Fruit fly (Drosophila melanogaster) whole organism, embryonic: ENCODE measurements around the gene RabX4.

Source experiments
- Atf3 ChIP-seq: fragments of 200-800 bp; sonication (Bioruptor generic); optimal IDR thresholded peaks from 3 replicates; lab custom pipeline; 2016; ENCODE audit warnings: missing biosample characterization, missing genetic modification characterization
- CG10147 ChIP-seq: fragments of 200-800 bp; sonication (Bioruptor generic); optimal IDR thresholded peaks from 2 replicates; lab custom pipeline; 2019; ENCODE audit warnings: missing biosample characterization, mild to moderate bottlenecking, missing genetic modification characterization, moderate library complexity
- CG10274 ChIP-seq: fragments of 200-800 bp; sonication (Bioruptor generic); optimal IDR thresholded peaks from 3 replicates; lab custom pipeline; 2017; ENCODE audit warnings: missing biosample characterization, mild to moderate bottlenecking, missing genetic modification characterization
- CG10543 ChIP-seq: fragments of 200-800 bp; sonication (Bioruptor generic); optimal IDR thresholded peaks from 3 replicates; lab custom pipeline; 2017; ENCODE audit warnings: missing biosample characterization, mild to moderate bottlenecking, missing genetic modification characterization, moderate library complexity
- CG12219 ChIP-seq: fragments of 200-800 bp; sonication (Bioruptor generic); optimal IDR thresholded peaks from 3 replicates; lab custom pipeline; 2018; ENCODE audit warnings: missing biosample characterization, mild to moderate bottlenecking, missing genetic modification characterization
- CG12744 ChIP-seq: fragments of 200-800 bp; sonication (Bioruptor generic); optimal IDR thresholded peaks from 2 replicates; lab custom pipeline; 2016; ENCODE audit warnings: missing biosample characterization, missing genetic modification characterization
- CG12769 ChIP-seq: fragments of 200-800 bp; sonication (Bioruptor generic); optimal IDR thresholded peaks from 2 replicates; lab custom pipeline; 2019; ENCODE audit warnings: missing biosample characterization, mild to moderate bottlenecking, missing genetic modification characterization, moderate library complexity
- CG13123 ChIP-seq: fragments of 200-800 bp; sonication (Bioruptor generic); optimal IDR thresholded peaks from 2 replicates; lab custom pipeline; 2016; ENCODE audit warnings: missing biosample characterization, missing genetic modification characterization
- CG14667 ChIP-seq: fragments of 200-800 bp; sonication (Bioruptor generic); IDR thresholded peaks from 2 replicates; pipeline ENCODE4 v1.3.6; 2022; ENCODE audit warnings: missing biosample characterization, missing genetic modification characterization
- CG15269 ChIP-seq: fragments of 200-800 bp; sonication (Bioruptor generic); optimal IDR thresholded peaks from 2 replicates; lab custom pipeline; 2018; ENCODE audit warnings: missing biosample characterization, mild to moderate bottlenecking, missing genetic modification characterization, moderate library complexity
- CG17912 ChIP-seq: fragments of 200-800 bp; sonication (Bioruptor generic); optimal IDR thresholded peaks from 2 replicates; lab custom pipeline; 2018; ENCODE audit warnings: missing biosample characterization, mild to moderate bottlenecking, missing genetic modification characterization
- CG32532 ChIP-seq: fragments of 200-800 bp; sonication (Bioruptor generic); IDR thresholded peaks from 2 replicates; pipeline ENCODE4 v1.3.6; 2022; ENCODE audit warnings: missing biosample characterization, missing genetic modification characterization
- CG32772 ChIP-seq: fragments of 200-800 bp; sonication (Bioruptor generic); IDR thresholded peaks from 2 replicates; pipeline ENCODE4 v1.3.6; 2022; ENCODE audit warnings: missing biosample characterization, missing genetic modification characterization
- CG3726 ChIP-seq: fragments of 200-800 bp; sonication (Bioruptor generic); IDR thresholded peaks from 3 replicates; pipeline ENCODE4, ENCODE4 v1.3.6; 2022; ENCODE audit warnings: missing biosample characterization, missing genetic modification characterization
- CG3838 ChIP-seq: fragments of 200-800 bp; sonication (Bioruptor generic); optimal IDR thresholded peaks from 3 replicates; lab custom pipeline; 2016; ENCODE audit warnings: missing biosample characterization, missing genetic modification characterization
- CG3847 ChIP-seq: fragments of 200-800 bp; sonication (Bioruptor generic); IDR thresholded peaks from 2 replicates; pipeline ENCODE4 v1.3.6; 2022; ENCODE audit warnings: missing biosample characterization, missing genetic modification characterization
- CG4328 ChIP-seq: fragments of 200-800 bp; sonication (Bioruptor generic); optimal IDR thresholded peaks from 3 replicates; lab custom pipeline; 2017; ENCODE audit warnings: missing biosample characterization, missing genetic modification reagents, missing genetic modification characterization
- CG4707 ChIP-seq: fragments of 200-800 bp; sonication (Bioruptor generic); optimal IDR thresholded peaks from 2 replicates; lab custom pipeline; 2018; ENCODE audit warnings: missing biosample characterization, mild to moderate bottlenecking, missing genetic modification characterization, moderate library complexity
- CG4730 ChIP-seq: fragments of 200-800 bp; sonication (Bioruptor generic); IDR thresholded peaks from 2 replicates; pipeline ENCODE4 v1.3.6; 2022; ENCODE audit warnings: missing biosample characterization, missing genetic modification characterization
- CG5953 ChIP-seq: fragments of 200-800 bp; sonication (Bioruptor generic); IDR thresholded peaks from 2 replicates; pipeline ENCODE4 v1.3.6; 2022; ENCODE audit warnings: missing biosample characterization, missing genetic modification characterization
- CG6654 ChIP-seq: fragments of 200-800 bp; sonication (Bioruptor generic); optimal IDR thresholded peaks from 2 replicates; lab custom pipeline; 2017; ENCODE audit warnings: missing biosample characterization, mild to moderate bottlenecking, missing genetic modification characterization
- CG7963 ChIP-seq: fragments of 200-800 bp; sonication (Bioruptor generic); IDR thresholded peaks from 3 replicates; pipeline ENCODE4 v1.3.6; 2022; ENCODE audit warnings: missing biosample characterization, missing genetic modification characterization; ENCODE audit not compliant: partially characterized antibody
- CG8359 ChIP-seq: fragments of 200-800 bp; sonication (Bioruptor generic); optimal IDR thresholded peaks from 2 replicates; lab custom pipeline; 2017; ENCODE audit warnings: missing biosample characterization, mild to moderate bottlenecking, missing genetic modification characterization, borderline replicate concordance
- CG8765 ChIP-seq: fragments of 200-800 bp; sonication (Bioruptor generic); IDR thresholded peaks from 2 replicates; pipeline ENCODE4 v1.3.6; 2022; ENCODE audit warnings: missing biosample characterization, missing genetic modification characterization
- CG9876 ChIP-seq: fragments of 200-800 bp; sonication (Bioruptor generic); optimal IDR thresholded peaks from 2 replicates; lab custom pipeline; 2016; ENCODE audit warnings: missing biosample characterization, missing genetic modification characterization
- CrebB ChIP-seq: fragments of 200-800 bp; sonication (Bioruptor generic); optimal IDR thresholded peaks from 3 replicates; lab custom pipeline; 2018; ENCODE audit warnings: missing biosample characterization, mild to moderate bottlenecking, missing genetic modification characterization
- D19A ChIP-seq: fragments of 200-800 bp; optimal IDR thresholded peaks from 3 replicates; lab custom pipeline; 2019; ENCODE audit warnings: missing biosample characterization, mild to moderate bottlenecking, missing genetic modification characterization, moderate library complexity
- Dbx ChIP-seq: fragments of 200-800 bp; sonication (Bioruptor generic); IDR thresholded peaks from 3 replicates; pipeline ENCODE4 v1.3.6; 2022; ENCODE audit warnings: missing biosample characterization, missing genetic modification characterization
- Dip3 ChIP-seq: fragments of 200-800 bp; sonication (Bioruptor generic); optimal IDR thresholded peaks from 3 replicates; lab custom pipeline; 2016; ENCODE audit warnings: missing biosample characterization, missing genetic modification characterization
- Doc3 ChIP-seq: fragments of 200-800 bp; sonication (Bioruptor generic); IDR thresholded peaks from 3 replicates; pipeline ENCODE4 v1.3.6; 2022; ENCODE audit warnings: missing biosample characterization, missing genetic modification characterization; ENCODE audit not compliant: partially characterized antibody
- Eip74EF ChIP-seq, 2 experiments: fragments of 200-800 bp in 1 of 2; fragments of >200 bp in 1 of 2; sonication (Bioruptor generic) in 1 of 2; optimal IDR thresholded peaks; 2 replicates each; lab custom pipeline; 2017 to 2019; ENCODE audit warnings: missing biosample characterization in 2 of 2, missing genetic modification characterization in 2 of 2, mild to moderate bottlenecking in 1 of 2, moderate library complexity in 1 of 2
- MBD-R2 ChIP-seq: fragments of 200-800 bp; sonication (Bioruptor generic); IDR thresholded peaks from 2 replicates; pipeline ENCODE4 v1.3.6; 2022; ENCODE audit warnings: missing biosample characterization, missing genetic modification characterization
- Mes4 ChIP-seq: fragments of 200-800 bp; sonication (Bioruptor generic); optimal IDR thresholded peaks from 2 replicates; lab custom pipeline; 2016; ENCODE audit warnings: missing biosample characterization, missing genetic modification characterization
- Nf-YC ChIP-seq: fragments of 200-800 bp; optimal IDR thresholded peaks from 3 replicates; lab custom pipeline; 2019; ENCODE audit warnings: missing biosample characterization, mild to moderate bottlenecking, missing genetic modification characterization, moderate library complexity
- Oaz ChIP-seq: fragments of 200-800 bp; sonication (Bioruptor generic); IDR thresholded peaks from 2 replicates; pipeline ENCODE4 v1.3.6; 2022; ENCODE audit warnings: missing biosample characterization, missing genetic modification characterization
- Ssrp ChIP-seq: fragments of 200-800 bp; sonication (Bioruptor generic); optimal IDR thresholded peaks from 2 replicates; lab custom pipeline; 2018; ENCODE audit warnings: missing biosample characterization, mild to moderate bottlenecking, missing genetic modification characterization, moderate library complexity
- ac ChIP-seq: fragments of 200-800 bp; sonication (Bioruptor generic); optimal IDR thresholded peaks from 3 replicates; lab custom pipeline; 2017; ENCODE audit warnings: missing biosample characterization, mild to moderate bottlenecking, missing genetic modification characterization
- ato ChIP-seq: fragments of 200-800 bp; sonication (Bioruptor generic); IDR thresholded peaks from 2 replicates; pipeline ENCODE4 v1.3.6; 2022; ENCODE audit warnings: missing biosample characterization, missing genetic modification characterization; ENCODE audit not compliant: partially characterized antibody
- az2 ChIP-seq: fragments of 200-800 bp; sonication (Bioruptor generic); optimal IDR thresholded peaks from 3 replicates; lab custom pipeline; 2016; ENCODE audit warnings: missing biosample characterization, missing genetic modification characterization
- dmrt11E ChIP-seq: fragments of 200-800 bp; sonication (Bioruptor generic); optimal IDR thresholded peaks from 3 replicates; lab custom pipeline; 2018; ENCODE audit warnings: missing biosample characterization, mild to moderate bottlenecking, missing genetic modification characterization, moderate library complexity
- dysf ChIP-seq: fragments of 200-800 bp; sonication (Bioruptor generic); IDR thresholded peaks from 3 replicates; pipeline ENCODE4 v1.3.6; 2022; ENCODE audit warnings: missing biosample characterization, missing genetic modification characterization
- ems ChIP-seq: fragments of 200-800 bp; sonication (Bioruptor generic); optimal IDR thresholded peaks from 3 replicates; lab custom pipeline; 2016; ENCODE audit warnings: missing biosample characterization, missing genetic modification characterization
- fd64A ChIP-seq: fragments of 200-800 bp; sonication (Bioruptor generic); optimal IDR thresholded peaks from 3 replicates; lab custom pipeline; 2018; ENCODE audit warnings: missing biosample characterization, mild to moderate bottlenecking, missing genetic modification characterization
- odd ChIP-seq: fragments of 200-800 bp; sonication (Bioruptor generic); optimal IDR thresholded peaks from 2 replicates; lab custom pipeline; 2017; ENCODE audit warnings: missing biosample characterization, mild to moderate bottlenecking, missing genetic modification characterization
- p53 ChIP-seq: fragments of 200-800 bp; sonication (Bioruptor generic); optimal IDR thresholded peaks from 2 replicates; lab custom pipeline; 2016; ENCODE audit warnings: missing biosample characterization, missing genetic modification characterization
- pfk ChIP-seq: fragments of 200-800 bp; sonication (Bioruptor generic); optimal IDR thresholded peaks from 2 replicates; lab custom pipeline; 2018; ENCODE audit warnings: missing biosample characterization, mild to moderate bottlenecking, missing genetic modification characterization, moderate library complexity
- psq ChIP-seq: fragments of 200-800 bp; sonication (Bioruptor generic); optimal IDR thresholded peaks from 2 replicates; lab custom pipeline; 2017; ENCODE audit warnings: missing biosample characterization, missing genetic modification characterization
- row ChIP-seq: fragments of 200-800 bp; sonication (Bioruptor generic); IDR thresholded peaks from 3 replicates; pipeline ENCODE4 v1.3.6; 2022; ENCODE audit warnings: missing biosample characterization, missing genetic modification characterization
- vvl ChIP-seq: fragments of 200-800 bp; sonication (Bioruptor generic); IDR thresholded peaks from 2 replicates; pipeline ENCODE4 v1.3.6; 2022; ENCODE audit warnings: missing biosample characterization, missing genetic modification characterization

Gene RabX4

dm6 chr3R:24810844-24811625 lies 17.2 kb downstream of the RabX4 start:
- TF ChIP-seq CG4328 (peak; percentile 69), CG17912 (GFP tag; lab: Kevin White, UChicago) (peak; percentile 49), row (peak; percentile 93), Oaz (GFP tag; lab: Robert Waterston, UW) (peak; percentile 83), ems (GFP tag; lab: Kevin White, UChicago) (peak; percentile 93), CG3847 (GFP tag; lab: Robert Waterston, UW) (peak; percentile 87), CG32772 (peak; percentile 82), CG7963 (GFP tag; lab: Robert Waterston, UW) (no peak), ato (no peak), az2 (GFP tag; lab: Kevin White, UChicago) (peak; percentile 87), CG5953 (GFP tag; lab: Robert Waterston, UW) (peak; percentile 91), psq (GFP tag; lab: Kevin White, UChicago) (peak; percentile 31), CG3838 (peak; percentile 42), CG8765 (GFP tag; lab: Robert Waterston, UW) (peak; percentile 20; the same call in 1 of the 2 replicates), Atf3 (peak; percentile 76), vvl (peak; percentile 95), Nf-YC (peak; percentile 72), MBD-R2 (peak; percentile 68; the same call in 1 of the 2 replicates), CG12769 (tag; lab: Kevin White, UChicago) (peak; percentile 96), fd64A (GFP tag; lab: Kevin White, UChicago) (peak; percentile 69), Dip3 (peak; percentile 93), ac (GFP tag; lab: Kevin White, UChicago) (peak; percentile 30), pfk (GFP tag; lab: Kevin White, UChicago) (no peak), D19A (peak; percentile 83), Mes4 (GFP tag; lab: Kevin White, UChicago) (peak; percentile 77), CG10543 (GFP tag; lab: Kevin White, UChicago) (peak; percentile 69), Ssrp (peak; percentile 79), dmrt11E (tag; lab: Kevin White, UChicago) (peak; percentile 40), p53 (GFP tag; lab: Kevin White, UChicago) (no peak), Dbx (GFP tag; lab: Robert Waterston, UW) (peak; percentile 90), CG8359 (GFP tag; lab: Kevin White, UChicago) (no peak), CG10147 (GFP tag; lab: Kevin White, UChicago) (peak; percentile 68), odd (peak; percentile 81), CG15269 (tag; lab: Kevin White, UChicago) (peak; percentile 95), CrebB (tag; lab: Kevin White, UChicago) (peak; percentile 87), CG14667 (GFP tag; lab: Robert Waterston, UW) (peak; percentile 79; the same call in 1 of the 2 replicates), Doc3 (GFP tag; lab: Robert Waterston, UW) (no peak), dysf (GFP tag; lab: Robert Waterston, UW) (peak; percentile 93), CG9876 (GFP tag; lab: Kevin White, UChicago) (peak; percentile 50), CG10274 (GFP tag; lab: Kevin White, UChicago) (peak; percentile 83), CG12744 (GFP tag; lab: Kevin White, UChicago) (peak; percentile 82), CG4730 (GFP tag; lab: Robert Waterston, UW) (peak; percentile 85), Eip74EF (GFP tag; optimal IDR thresholded peaks at IDR 0.05; lab: Kevin White, UChicago) (peak in 1 of 2 experiments; percentile 81), CG13123 (peak; percentile 73), CG3726 (GFP tag; lab: Robert Waterston, UW) (peak; percentile 53; the same call in 1 of the 3 replicates), CG12219 (GFP tag; lab: Kevin White, UChicago) (peak; percentile 92), CG6654 (GFP tag; lab: Kevin White, UChicago) (peak; percentile 64), CG32532 (GFP tag; lab: Robert Waterston, UW) (peak; percentile 95), CG4707 (GFP tag; lab: Kevin White, UChicago) (peak; percentile 69)
